Worm (Caenorhabditis elegans): ENCODE measurements around the gene Y32G9B.1.

Y32G9B.1 gene

ce11 chrV:1829973-1830372, at the start of gene Y32G9B.1:
TSS of gene Y32G9B.1 (minus strand) at chrV:1830073.
- no peak for TF ChIP-seq egl-18 (GFP tag; IDR thresholded peaks at IDR 0.05)
- TF ChIP-seq him-1 (tag; optimal IDR thresholded peaks at IDR 0.05) = no peak
- TF ChIP-seq F37B4.10 (GFP tag; IDR thresholded peaks at IDR 0.05) = no peak
- TF ChIP-seq tbx-9 (tag; optimal IDR thresholded peaks at IDR 0.05; ENCODE audit: borderline replicate concordance) = no peak
- TF ChIP-seq unc-130 (GFP tag; optimal IDR thresholded peaks at IDR 0.05) = no peak
- TF ChIP-seq ZK185.1 (tag; optimal IDR thresholded peaks at IDR 0.05; ENCODE audit: poor library complexity, severe bottlenecking) = no peak
- no peak for TF ChIP-seq egrh-3 (GFP tag; IDR thresholded peaks at IDR 0.05)
- TF ChIP-seq nhr-80 (tag; optimal IDR thresholded peaks at IDR 0.05) = no peak

ce11 chrV:1878030-1878429, 48.2 kb upstream of the Y32G9B.1 start:
- TF ChIP-seq nhr-179 (tag; optimal IDR thresholded peaks at IDR 0.05) (no peak), snpc-3.4 (tag; optimal IDR thresholded peaks at IDR 0.05) (no peak), fkh-3 (tag; optimal IDR thresholded peaks at IDR 0.05) (no peak), ekl-4 (GFP tag; IDR thresholded peaks at IDR 0.05) (no peak), mcd-1 (GFP tag; IDR thresholded peaks at IDR 0.05) (0 out of 2 replicates have a peak, but pooled peaks have one; percentile 13), Y79H2A.3 (GFP tag; conservative IDR thresholded peaks at IDR 0.05) (no peak), B0019.2 (GFP tag; conservative IDR thresholded peaks at IDR 0.05) (no peak), sptf-2 (GFP tag; optimal IDR thresholded peaks at IDR 0.05) (no peak), zfh-2 (GFP tag; conservative IDR thresholded peaks at IDR 0.05) (peak; percentile 71), ceh-100 (GFP tag; IDR thresholded peaks at IDR 0.05) (no peak), K11D2.4 (GFP tag; IDR thresholded peaks at IDR 0.05) (no peak)

- peak; percentile 60 for TF ChIP-seq lin-54 (GFP tag; optimal IDR thresholded peaks at IDR 0.05)
- TF ChIP-seq zfh-2 (GFP tag; conservative IDR thresholded peaks at IDR 0.05) = no peak
- no peak for TF ChIP-seq hlh-12 (tag; optimal IDR thresholded peaks at IDR 0.05)
- no peak for TF ChIP-seq die-1 (tag; optimal IDR thresholded peaks at IDR 0.05)
- TF ChIP-seq ceh-91 (GFP tag; IDR thresholded peaks at IDR 0.05) = 0 out of 2 replicates have a peak, but pooled peaks have one; percentile 27
- no peak for TF ChIP-seq nhr-27 (tag; optimal IDR thresholded peaks at IDR 0.05)
- no peak for TF ChIP-seq ztf-22 (GFP tag; optimal IDR thresholded peaks at IDR 0.05)
- TF ChIP-seq cebp-2 (GFP tag; IDR thresholded peaks at IDR 0.05) = peak; percentile 59; the same call in 1 of the 2 replicates
- peak; percentile 64 for TF ChIP-seq attf-3 (GFP tag; conservative IDR thresholded peaks at IDR 0.05)
- TF ChIP-seq repo-1 (tag; optimal IDR thresholded peaks at IDR 0.05) = peak; percentile 87
- TF ChIP-seq ekl-4 (GFP tag; IDR thresholded peaks at IDR 0.05) = peak; percentile 90
- no peak for TF ChIP-seq Y53F4B.3 (GFP tag; IDR thresholded peaks at IDR 0.05)
- no peak for TF ChIP-seq F23B12.7 (tag; optimal IDR thresholded peaks at IDR 0.05; ENCODE audit: insufficient read depth)
- no peak for TF ChIP-seq ceh-27 (GFP tag; optimal IDR thresholded peaks at IDR 0.05)
- no peak for TF ChIP-seq sptf-2 (GFP tag; optimal IDR thresholded peaks at IDR 0.05)
- TF ChIP-seq Y79H2A.3 (GFP tag; conservative IDR thresholded peaks at IDR 0.05) = peak; percentile 93
- 0 out of 2 replicates have a peak, but pooled peaks have one; percentile 60 for TF ChIP-seq ztf-28 (GFP tag; IDR thresholded peaks at IDR 0.05)
- peak; percentile 91 for TF ChIP-seq chd-7 (tag; optimal IDR thresholded peaks at IDR 0.05)
- peak; percentile 48 for TF ChIP-seq hmg-1.2 (GFP tag; IDR thresholded peaks at IDR 0.05)
- no peak for TF ChIP-seq nhr-80 (tag; optimal IDR thresholded peaks at IDR 0.05)
- peak; percentile 60 for TF ChIP-seq him-1 (tag; optimal IDR thresholded peaks at IDR 0.05)
- TF ChIP-seq ama-1 (optimal IDR thresholded peaks at IDR 0.05) = no peak
- TF ChIP-seq ama-1 (GFP tag; optimal IDR thresholded peaks at IDR 0.05) = peak in 1 of 2 experiments; percentile 61
- peak; percentile 3 for TF ChIP-seq lin-40 (tag; optimal IDR thresholded peaks at IDR 0.05)
- TF ChIP-seq ztf-3 (GFP tag; optimal IDR thresholded peaks at IDR 0.05) = no peak
- TF ChIP-seq nfyb-1 (GFP tag; IDR thresholded peaks at IDR 0.05) = peak; percentile 53
- TF ChIP-seq nhr-120 (GFP tag; IDR thresholded peaks at IDR 0.05) = no peak
- peak; percentile 43; the same call in 1 of the 2 replicates for TF ChIP-seq K11D2.4 (GFP tag; IDR thresholded peaks at IDR 0.05)
- peak; percentile 55 for TF ChIP-seq K12H6.12 (tag; optimal IDR thresholded peaks at IDR 0.05)
- peak; percentile 89 for TF ChIP-seq aptf-3 (GFP tag; IDR thresholded peaks at IDR 0.05)
- TF ChIP-seq gei-17 (GFP tag; optimal IDR thresholded peaks at IDR 0.05) = peak; percentile 53
- TF ChIP-seq nfya-1 (tag; optimal IDR thresholded peaks at IDR 0.05; ENCODE audit: borderline replicate concordance, insufficient read depth) = no peak
- TF ChIP-seq tlf-1 (GFP tag; optimal IDR thresholded peaks at IDR 0.05) = peak; percentile 54
Observed at ce11 chrV:1875497-1875988, 45.7 kb upstream of the Y32G9B.1 start.

Data from whole organism, young adult.